Fruit fly (Drosophila melanogaster): ENCODE data around the gene Arpc3B.

Gene Arpc3B

DNA sequence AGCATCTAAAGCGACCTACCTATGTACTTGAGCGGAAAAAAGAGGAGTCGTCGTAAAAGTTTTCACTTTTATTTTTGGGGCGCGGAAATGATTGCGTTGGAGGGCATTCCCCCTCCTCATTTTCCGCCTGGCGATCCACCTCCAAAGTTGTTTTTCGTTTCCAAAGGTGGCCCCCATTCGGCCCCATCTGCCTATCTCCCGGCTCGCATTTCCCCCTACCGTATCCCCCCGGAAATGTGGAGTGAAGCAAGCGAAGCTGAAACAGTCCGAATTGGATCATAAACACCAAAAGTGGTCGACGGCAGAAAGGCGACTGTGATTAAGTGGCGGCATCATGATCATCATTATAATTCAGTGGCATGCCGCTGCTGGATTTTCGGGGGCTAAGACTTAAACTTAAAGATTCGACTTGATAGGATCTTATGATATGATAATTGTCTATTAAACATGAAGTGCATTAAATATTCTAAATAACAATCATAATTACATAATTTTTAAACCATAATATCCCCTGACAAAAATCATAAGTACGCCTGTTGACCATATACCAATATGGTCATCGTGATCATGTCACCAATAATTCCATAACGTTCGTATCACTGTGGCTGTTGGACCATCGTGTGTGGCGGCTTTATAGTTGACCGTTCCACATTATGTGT lies 18.0 kb upstream of the Arpc3B start (continued):
- TF ChIP-seq jigr1 (GFP tag; IDR thresholded peaks at IDR 0.05): peak; percentile 17; the same call in 1 of the 3 replicates
- no peak for TF ChIP-seq aop (GFP tag; IDR thresholded peaks at IDR 0.05)
- TF ChIP-seq ap (GFP tag; IDR thresholded peaks at IDR 0.05): peak; percentile 56; the same call in 1 of the 2 replicates
- no peak for TF ChIP-seq CG4328 (GFP tag; optimal IDR thresholded peaks at IDR 0.05)
- peak; percentile 45 for TF ChIP-seq zf30C (GFP tag; optimal IDR thresholded peaks at IDR 0.05)
- TF ChIP-seq sna (GFP tag; IDR thresholded peaks at IDR 0.05; ENCODE audit: partially characterized antibody): no peak
- TF ChIP-seq CG1603 (tag; optimal IDR thresholded peaks at IDR 0.05): peak; percentile 84
- TF ChIP-seq toy (GFP tag; IDR thresholded peaks at IDR 0.05): no peak
- TF ChIP-seq CG8089 (GFP tag; optimal IDR thresholded peaks at IDR 0.05): no peak
- 0 out of 2 replicates have a peak, but pooled peaks have one; percentile 37 for TF ChIP-seq CG11085 (GFP tag; IDR thresholded peaks at IDR 0.05)
- peak; percentile 72 for TF ChIP-seq CG32772 (GFP tag; IDR thresholded peaks at IDR 0.05)
- peak; percentile 80 for TF ChIP-seq dysf (GFP tag; IDR thresholded peaks at IDR 0.05)
- TF ChIP-seq Opbp (GFP tag; IDR thresholded peaks at IDR 0.05; ENCODE audit: partially characterized antibody): no peak
- TF ChIP-seq MTF-1 (GFP tag; optimal IDR thresholded peaks at IDR 0.05; ENCODE audit: borderline replicate concordance): peak; percentile 0
- 0 out of 2 replicates have a peak, but pooled peaks have one; percentile 24 for TF ChIP-seq CG11696 (GFP tag; IDR thresholded peaks at IDR 0.05)
- peak; percentile 13 for TF ChIP-seq CG8944 (GFP tag; optimal IDR thresholded peaks at IDR 0.05)
- peak; percentile 59 for TF ChIP-seq chm (GFP tag; IDR thresholded peaks at IDR 0.05)
- peak; percentile 46 for TF ChIP-seq Six4 (GFP tag; optimal IDR thresholded peaks at IDR 0.05)
- TF ChIP-seq hbn (GFP tag; IDR thresholded peaks at IDR 0.05; ENCODE audit: partially characterized antibody): no peak
- TF ChIP-seq CG10209 (GFP tag; optimal IDR thresholded peaks at IDR 0.05): peak; percentile 75
- no peak for TF ChIP-seq CG6254 (GFP tag; optimal IDR thresholded peaks at IDR 0.05)
- TF ChIP-seq ewg (GFP tag; optimal IDR thresholded peaks at IDR 0.05): peak; percentile 46
- TF ChIP-seq zen2 (GFP tag; IDR thresholded peaks at IDR 0.05; ENCODE audit: partially characterized antibody): no peak
- TF ChIP-seq CG14860 (GFP tag; IDR thresholded peaks at IDR 0.05; ENCODE audit: partially characterized antibody): no peak
- TF ChIP-seq Bgb (GFP tag; IDR thresholded peaks at IDR 0.05; ENCODE audit: partially characterized antibody): no peak
- TF ChIP-seq CG1647 (GFP tag; optimal IDR thresholded peaks at IDR 0.05): peak; percentile 51
- peak; percentile 80 for TF ChIP-seq tap (tag; optimal IDR thresholded peaks at IDR 0.05)
- no peak for TF ChIP-seq lov (optimal IDR thresholded peaks at IDR 0.05)
- no peak for TF ChIP-seq lov (GFP tag; IDR thresholded peaks at IDR 0.05)
- peak; percentile 39 for TF ChIP-seq Spps (tag; optimal IDR thresholded peaks at IDR 0.05)
- TF ChIP-seq Sry-β (GFP tag; optimal IDR thresholded peaks at IDR 0.05): no peak
- TF ChIP-seq CG15269 (tag; optimal IDR thresholded peaks at IDR 0.05): peak; percentile 86
- TF ChIP-seq CG11247 (GFP tag; IDR thresholded peaks at IDR 0.05): peak; percentile 66; the same call in 1 of the 2 replicates
- TF ChIP-seq CG31365 (tag; optimal IDR thresholded peaks at IDR 0.05): peak; percentile 3
- TF ChIP-seq Hr78 (GFP tag; optimal IDR thresholded peaks at IDR 0.05): peak in 1 of 2 experiments; percentile 36
- peak; percentile 39 for TF ChIP-seq HLH54F (GFP tag; optimal IDR thresholded peaks at IDR 0.05)
- peak; percentile 15 for TF ChIP-seq Side (GFP tag; optimal IDR thresholded peaks at IDR 0.05)
- no peak for TF ChIP-seq kah (GFP tag; optimal IDR thresholded peaks at IDR 0.05)
- peak; percentile 77 for TF ChIP-seq CG18262 (tag; optimal IDR thresholded peaks at IDR 0.05)
- TF ChIP-seq CG18011 (GFP tag; optimal IDR thresholded peaks at IDR 0.05): peak; percentile 35
- 0 out of 2 replicates have a peak, but pooled peaks have one; percentile 38 for TF ChIP-seq CG4730 (GFP tag; IDR thresholded peaks at IDR 0.05)
- no peak for TF ChIP-seq Lim3 (GFP tag; IDR thresholded peaks at IDR 0.05)
- TF ChIP-seq CG12219 (GFP tag; optimal IDR thresholded peaks at IDR 0.05): peak; percentile 63
- peak; percentile 77 for TF ChIP-seq zfh1 (GFP tag; IDR thresholded peaks at IDR 0.05)
- TF ChIP-seq Hmx (GFP tag; optimal IDR thresholded peaks at IDR 0.05): no peak
- TF ChIP-seq gfzf (GFP tag; optimal IDR thresholded peaks at IDR 0.05): no peak
- TF ChIP-seq hkb (optimal IDR thresholded peaks at IDR 0.05): no peak
- TF ChIP-seq hkb (GFP tag; IDR thresholded peaks at IDR 0.05): peak; percentile 79
- 0 out of 2 replicates have a peak, but pooled peaks have one; percentile 11 for TF ChIP-seq Dip2 (GFP tag; IDR thresholded peaks at IDR 0.05)

All from whole organism, embryonic.